Worm (Caenorhabditis elegans): ENCODE data around the gene pxl-1.

The pxl-1 gene

ce11 chrIII:5925724-5926123, 29.9 kb upstream of the pxl-1 start, which contains the start of the genes dnc-2 and bcl-7 (continued):
- TF ChIP-seq xbp-1 (tag; optimal IDR thresholded peaks at IDR 0.05) (peak; percentile 57), ets-5 (GFP tag; IDR thresholded peaks at IDR 0.05) (no peak), efl-3 (GFP tag; optimal IDR thresholded peaks at IDR 0.05) (no peak), C34B4.2 (tag; optimal IDR thresholded peaks at IDR 0.05) (no peak), ztf-11 (tag; optimal IDR thresholded peaks at IDR 0.05) (no peak), grh-1 (GFP tag; IDR thresholded peaks at IDR 0.05) (no peak), hpl-2 (GFP tag; optimal IDR thresholded peaks at IDR 0.05) (no peak), Y116A8C.19 (tag; optimal IDR thresholded peaks at IDR 0.05; ENCODE audit: borderline replicate concordance) (no peak), ceh-82 (tag; optimal IDR thresholded peaks at IDR 0.05) (peak in 2 of 3 experiments; percentile 37 to 49), lin-14 (GFP tag; optimal IDR thresholded peaks at IDR 0.05) (peak; percentile 89), rnt-1 (tag; optimal IDR thresholded peaks at IDR 0.05) (peak; percentile 66), aha-1 (tag; optimal IDR thresholded peaks at IDR 0.05) (no peak), mep-1 (tag; optimal IDR thresholded peaks at IDR 0.05) (peak; percentile 59), jun-1 (tag; optimal IDR thresholded peaks at IDR 0.05) (peak; percentile 16), mab-9 (GFP tag; IDR thresholded peaks at IDR 0.05) (no peak), tbx-2 (tag; optimal IDR thresholded peaks at IDR 0.05) (peak; percentile 38), unc-62 (GFP tag; optimal IDR thresholded peaks at IDR 0.05) (no peak), ceh-90 (tag; optimal IDR thresholded peaks at IDR 0.05) (no peak), alr-1 (tag; optimal IDR thresholded peaks at IDR 0.05; ENCODE audit: borderline replicate concordance) (no peak), nhr-11 (tag; optimal IDR thresholded peaks at IDR 0.05) (no peak), nhr-19 (GFP tag; conservative IDR thresholded peaks at IDR 0.05) (peak; percentile 51), ceh-63 (GFP tag; optimal IDR thresholded peaks at IDR 0.05) (no peak), dpl-1 (GFP tag; optimal IDR thresholded peaks at IDR 0.05) (peak; percentile 29 to 71 (median 53)), dsc-1 (tag; optimal IDR thresholded peaks at IDR 0.05) (peak; percentile 60), elt-2 (tag; optimal IDR thresholded peaks at IDR 0.05) (peak; percentile 16), F16B12.6 (tag; optimal IDR thresholded peaks at IDR 0.05) (peak; percentile 45), unc-98 (GFP tag; IDR thresholded peaks at IDR 0.05) (no peak), lsy-2 (tag; optimal IDR thresholded peaks at IDR 0.05) (peak; percentile 56 to 78), mdl-1 (tag; optimal IDR thresholded peaks at IDR 0.05) (peak in 1 of 2 experiments; percentile 21), C04F5.9 (tag; optimal IDR thresholded peaks at IDR 0.05) (peak; percentile 2), lin-39 (tag; optimal IDR thresholded peaks at IDR 0.05) (no peak), egl-13 (tag; optimal IDR thresholded peaks at IDR 0.05) (no peak), lir-3 (tag; optimal IDR thresholded peaks at IDR 0.05; ENCODE audit: poor library complexity) (peak; percentile 11), nhr-28 (tag; optimal IDR thresholded peaks at IDR 0.05) (no peak), irx-1 (tag; optimal IDR thresholded peaks at IDR 0.05) (no peak), nhr-84 (tag; optimal IDR thresholded peaks at IDR 0.05) (no peak), sox-4 (tag; optimal IDR thresholded peaks at IDR 0.05) (no peak), elt-3 (tag; optimal IDR thresholded peaks at IDR 0.05) (peak in 2 of 6 experiments; percentile 18 to 36), ztf-4 (tag; optimal IDR thresholded peaks at IDR 0.05) (no peak), nhr-71 (tag; optimal IDR thresholded peaks at IDR 0.05) (peak; percentile 69), nhr-90 (tag; optimal IDR thresholded peaks at IDR 0.05; ENCODE audit: poor library complexity) (peak; percentile 31), nhr-47 (tag; optimal IDR thresholded peaks at IDR 0.05) (peak; percentile 72), snu-23 (GFP tag; optimal IDR thresholded peaks at IDR 0.05) (peak; percentile 75)

DNA sequence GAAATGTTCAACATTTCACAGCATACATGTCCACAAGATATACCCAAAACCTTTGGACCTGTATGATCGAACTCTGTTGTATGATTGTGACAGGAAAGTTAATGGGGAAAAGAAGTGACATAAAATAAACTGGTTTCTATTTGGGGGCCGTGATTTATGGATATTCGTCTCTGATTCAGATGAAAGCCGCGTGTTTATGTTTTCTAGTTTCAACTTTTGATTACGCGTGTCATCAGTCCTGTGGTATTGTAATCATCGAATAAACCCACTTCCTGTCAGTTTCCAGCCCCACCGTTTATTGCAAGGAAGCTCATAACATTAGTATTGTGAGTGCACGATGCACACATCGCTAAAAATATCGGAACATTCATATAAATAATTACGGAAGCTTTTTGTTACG, 26.4 kb upstream of the pxl-1 start:
- TF ChIP-seq vab-15 (tag; optimal IDR thresholded peaks at IDR 0.05): no peak
- TF ChIP-seq nhr-71 (tag; optimal IDR thresholded peaks at IDR 0.05): peak; percentile 74
- no peak for TF ChIP-seq nhr-76 (tag; optimal IDR thresholded peaks at IDR 0.05)
- TF ChIP-seq nhr-11 (tag; optimal IDR thresholded peaks at IDR 0.05): no peak
- peak in 2 of 6 experiments; percentile 45 to 73 for TF ChIP-seq elt-3 (tag; optimal IDR thresholded peaks at IDR 0.05)
- TF ChIP-seq lin-14 (GFP tag; optimal IDR thresholded peaks at IDR 0.05): peak; percentile 59
- TF ChIP-seq snpc-4 (tag; optimal IDR thresholded peaks at IDR 0.05): no peak
- TF ChIP-seq nhr-20 (tag; optimal IDR thresholded peaks at IDR 0.05): peak; percentile 78
- peak; percentile 71 for TF ChIP-seq blmp-1 (tag; optimal IDR thresholded peaks at IDR 0.05)
- TF ChIP-seq ztf-11 (tag; optimal IDR thresholded peaks at IDR 0.05): no peak
- no peak for TF ChIP-seq C04F5.9 (tag; optimal IDR thresholded peaks at IDR 0.05)
- TF ChIP-seq ets-5 (GFP tag; IDR thresholded peaks at IDR 0.05): no peak
- TF ChIP-seq jun-1 (tag; optimal IDR thresholded peaks at IDR 0.05): no peak
- TF ChIP-seq unc-30 (tag; optimal IDR thresholded peaks at IDR 0.05): no peak
- no peak for TF ChIP-seq dsc-1 (tag; optimal IDR thresholded peaks at IDR 0.05)
- TF ChIP-seq nhr-19 (GFP tag; conservative IDR thresholded peaks at IDR 0.05): peak; percentile 76
- no peak for TF ChIP-seq Y116A8C.19 (tag; optimal IDR thresholded peaks at IDR 0.05; ENCODE audit: borderline replicate concordance)
- no peak for TF ChIP-seq zag-1 (tag; optimal IDR thresholded peaks at IDR 0.05)
- no peak for TF ChIP-seq nhr-12 (tag; optimal IDR thresholded peaks at IDR 0.05)
- no peak for TF ChIP-seq pag-3 (tag; optimal IDR thresholded peaks at IDR 0.05; ENCODE audit: borderline replicate concordance, insufficient read depth)
- no peak for TF ChIP-seq ceh-82 (tag; optimal IDR thresholded peaks at IDR 0.05)

Data from whole organism, L1 larva.